Fruit fly (Drosophila melanogaster): ENCODE measurements around the gene CG32037.
A peak's percentile ranks its signal among the peaks of the same experiment; 100 is the strongest.

The CG32037 gene

DNA sequence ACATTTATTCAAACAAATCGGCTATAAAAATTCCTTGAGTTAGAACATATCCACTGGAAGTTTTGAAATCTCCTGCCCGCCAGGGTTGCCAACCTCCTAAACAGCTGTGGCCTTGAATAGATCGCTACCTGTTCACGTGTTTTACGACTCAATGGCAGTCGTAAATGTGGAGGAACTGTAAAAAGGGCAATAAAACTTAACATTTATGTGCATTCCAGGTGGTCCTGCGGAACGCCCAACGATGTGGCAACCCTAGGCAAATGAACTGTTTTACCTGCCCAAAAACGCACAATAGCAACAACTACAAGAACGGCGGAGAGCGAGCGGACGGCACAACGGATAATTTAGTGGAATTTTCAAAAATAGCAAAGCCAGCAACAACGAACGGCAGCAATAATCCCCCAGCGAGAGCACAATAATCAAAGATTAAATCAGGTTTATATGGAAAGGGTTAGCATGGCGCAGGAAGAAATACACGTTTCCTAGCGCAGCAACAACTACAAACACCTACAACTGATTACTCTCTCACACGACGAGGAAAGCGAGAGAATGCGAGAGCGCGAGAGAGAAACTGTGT is 30.3 kb downstream of the CG32037 start (continued):
- TF ChIP-seq CG3847 (GFP tag; IDR thresholded peaks at IDR 0.05): peak; percentile 28; the same call in 1 of the 2 replicates
- peak; percentile 46; the same call in 1 of the 2 replicates for TF ChIP-seq CG14014 (GFP tag; IDR thresholded peaks at IDR 0.05)
- no peak for TF ChIP-seq CG16813 (GFP tag; IDR thresholded peaks at IDR 0.05; ENCODE audit: partially characterized antibody)
- TF ChIP-seq cwo (GFP tag; optimal IDR thresholded peaks at IDR 0.05): no peak
- 0 out of 3 replicates have a peak, but pooled peaks have one; percentile 51 for TF ChIP-seq zfh1 (GFP tag; IDR thresholded peaks at IDR 0.05)
- TF ChIP-seq usp (GFP tag; optimal IDR thresholded peaks at IDR 0.05): no peak
- peak; percentile 13 for TF ChIP-seq dm (GFP tag; optimal IDR thresholded peaks at IDR 0.05)
- peak; percentile 35; the same call in 1 of the 2 replicates for TF ChIP-seq ranshi (GFP tag; IDR thresholded peaks at IDR 0.05)
- TF ChIP-seq bcd (GFP tag; optimal IDR thresholded peaks at IDR 0.05): peak; percentile 38
- peak; percentile 54 for TF ChIP-seq Sox102F (GFP tag; optimal IDR thresholded peaks at IDR 0.05)
- TF ChIP-seq tx (GFP tag; optimal IDR thresholded peaks at IDR 0.05): no peak
- no peak for TF ChIP-seq CG14965 (GFP tag; optimal IDR thresholded peaks at IDR 0.05; ENCODE audit: borderline replicate concordance)
- no peak for TF ChIP-seq CG8944 (GFP tag; optimal IDR thresholded peaks at IDR 0.05)
- peak; percentile 19; the same call in 1 of the 2 replicates for TF ChIP-seq E2f1 (GFP tag; IDR thresholded peaks at IDR 0.05)
- peak; percentile 55 for TF ChIP-seq Ptx1 (GFP tag; IDR thresholded peaks at IDR 0.05)
- TF ChIP-seq ro (GFP tag; IDR thresholded peaks at IDR 0.05): no peak
- TF ChIP-seq unc-4 (GFP tag; IDR thresholded peaks at IDR 0.05; ENCODE audit: partially characterized antibody): no peak
- peak; percentile 100 for TF ChIP-seq cad (GFP tag; optimal IDR thresholded peaks at IDR 0.05)
- TF ChIP-seq CG6813 (GFP tag; optimal IDR thresholded peaks at IDR 0.05): no peak
- peak; percentile 31; the same call in 1 of the 2 replicates for TF ChIP-seq CG6689 (GFP tag; IDR thresholded peaks at IDR 0.05)
- TF ChIP-seq CG11696 (GFP tag; IDR thresholded peaks at IDR 0.05): no peak
- TF ChIP-seq CG3995 (GFP tag; optimal IDR thresholded peaks at IDR 0.05): no peak
- peak; percentile 36 for TF ChIP-seq CG9609 (GFP tag; optimal IDR thresholded peaks at IDR 0.05)
- TF ChIP-seq CG34422 (GFP tag; IDR thresholded peaks at IDR 0.05): peak; percentile 41; the same call in 1 of the 3 replicates
- TF ChIP-seq CG2199 (GFP tag; IDR thresholded peaks at IDR 0.05): peak; percentile 73; the same call in 2 of the 3 replicates
- peak; percentile 58 for TF ChIP-seq CG12071 (GFP tag; optimal IDR thresholded peaks at IDR 0.05)
- no peak for TF ChIP-seq Camta (GFP tag; optimal IDR thresholded peaks at IDR 0.05)
- TF ChIP-seq CG13296 (GFP tag; optimal IDR thresholded peaks at IDR 0.05): no peak
- peak; percentile 25; the same call in 1 of the 2 replicates for TF ChIP-seq ssp (GFP tag; IDR thresholded peaks at IDR 0.05)
- peak; percentile 17 for TF ChIP-seq ems (GFP tag; optimal IDR thresholded peaks at IDR 0.05)
- TF ChIP-seq Asciz (GFP tag; optimal IDR thresholded peaks at IDR 0.05): no peak
- 0 out of 2 replicates have a peak, but pooled peaks have one; percentile 27 for TF ChIP-seq stc (GFP tag; IDR thresholded peaks at IDR 0.05)
- TF ChIP-seq fru (optimal IDR thresholded peaks at IDR 0.05): no peak
- peak; percentile 71 for TF ChIP-seq fd102C (GFP tag; optimal IDR thresholded peaks at IDR 0.05)
- no peak for TF ChIP-seq dati (GFP tag; IDR thresholded peaks at IDR 0.05)
- no peak for TF ChIP-seq inv (GFP tag; IDR thresholded peaks at IDR 0.05; ENCODE audit: partially characterized antibody)
- TF ChIP-seq az2 (GFP tag; optimal IDR thresholded peaks at IDR 0.05): no peak
- TF ChIP-seq CG2678 (tag; optimal IDR thresholded peaks at IDR 0.05): no peak
- TF ChIP-seq so (GFP tag; IDR thresholded peaks at IDR 0.05): peak; percentile 63; the same call in 2 of the 3 replicates
- TF ChIP-seq Hand (GFP tag; optimal IDR thresholded peaks at IDR 0.05): no peak
- TF ChIP-seq Pdp1 (GFP tag; optimal IDR thresholded peaks at IDR 0.05): peak in 1 of 2 experiments; percentile 3
- TF ChIP-seq Atf-2 (GFP tag; optimal IDR thresholded peaks at IDR 0.05): no peak
- TF ChIP-seq Bgb (GFP tag; IDR thresholded peaks at IDR 0.05; ENCODE audit: partially characterized antibody): peak; percentile 16; the same call in 1 of the 2 replicates
- peak; percentile 47; the same call in 2 of the 3 replicates for TF ChIP-seq CG11695 (GFP tag; IDR thresholded peaks at IDR 0.05)
- TF ChIP-seq grn (GFP tag; optimal IDR thresholded peaks at IDR 0.05): peak; percentile 70
- no peak for TF ChIP-seq prd (optimal IDR thresholded peaks at IDR 0.05)
- TF ChIP-seq prd (GFP tag; IDR thresholded peaks at IDR 0.05): peak; percentile 59
- TF ChIP-seq caup (GFP tag; optimal IDR thresholded peaks at IDR 0.05; ENCODE audit: severe bottlenecking): no peak
- no peak for TF ChIP-seq CG7556 (GFP tag; optimal IDR thresholded peaks at IDR 0.05)
- peak; percentile 53 for TF ChIP-seq CG12769 (tag; optimal IDR thresholded peaks at IDR 0.05)

Measured in whole organism, embryonic.